Worm (Caenorhabditis elegans) whole organism, L4/young adult: ENCODE measurements around the gene col-169.

Source experiments
- W03F9.2 ChIP-seq: fragments of 150-350 bp; optimal IDR thresholded peaks from 2 replicates; lab custom pipeline; 2014; ENCODE audit warnings: missing biosample characterization, missing genetic modification characterization
- him-1 ChIP-seq: sonication (generic microtip); optimal IDR thresholded peaks from 2 replicates; lab custom pipeline; 2016; ENCODE audit warnings: missing genotype, missing genetic modification reagents, missing genetic modification characterization, missing compliant biosample characterization

DNA sequence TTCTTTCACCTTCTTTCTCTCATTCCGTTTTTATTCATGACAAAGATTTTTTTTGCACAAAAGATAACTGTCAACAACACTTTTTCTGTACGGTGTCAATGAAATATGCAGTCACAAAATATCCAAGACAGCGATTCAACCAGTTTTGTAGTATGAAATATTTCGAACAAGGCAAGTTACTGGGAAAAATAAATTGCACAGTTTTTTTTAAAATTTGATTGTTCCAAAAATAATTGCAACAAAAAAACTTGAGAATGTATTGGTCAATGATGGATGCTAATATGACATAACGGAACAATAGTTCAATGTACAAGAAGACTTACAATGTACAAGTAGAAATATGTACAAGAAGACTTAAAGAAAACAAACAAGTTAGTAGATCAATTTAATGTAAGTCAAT is 16.8 kb downstream of the col-169 start:
- no peak for TF ChIP-seq W03F9.2 (tag; lab: Kevin White, UChicago)
- no peak for TF ChIP-seq him-1 (tag; lab: Kevin White, UChicago)
